Worm (Caenorhabditis elegans): ENCODE results near the gene nhr-110.

The nhr-110 gene

ce11 chrV:1578572-1579230 lies 45.5 kb downstream of the nhr-110 start:
- no peak for TF ChIP-seq sem-2 (GFP tag; optimal IDR thresholded peaks at IDR 0.05)
- no peak for TF ChIP-seq ceh-43 (GFP tag; optimal IDR thresholded peaks at IDR 0.05)
- TF ChIP-seq nhr-2 (tag; optimal IDR thresholded peaks at IDR 0.05) = peak; percentile 88
- TF ChIP-seq mep-1 (tag; optimal IDR thresholded peaks at IDR 0.05) = no peak
- peak; percentile 87 for TF ChIP-seq zip-8 (tag; optimal IDR thresholded peaks at IDR 0.05)
- no peak for TF ChIP-seq snpc-4 (tag; optimal IDR thresholded peaks at IDR 0.05)
- no peak for TF ChIP-seq ceh-83 (GFP tag; optimal IDR thresholded peaks at IDR 0.05)
- TF ChIP-seq nhr-28 (tag; optimal IDR thresholded peaks at IDR 0.05) = no peak
- no peak for TF ChIP-seq unc-39 (tag; optimal IDR thresholded peaks at IDR 0.05)
- no peak for TF ChIP-seq lin-32 (GFP tag; optimal IDR thresholded peaks at IDR 0.05)
- TF ChIP-seq flh-1 (GFP tag; optimal IDR thresholded peaks at IDR 0.05) = no peak
- no peak for TF ChIP-seq unc-120 (tag; optimal IDR thresholded peaks at IDR 0.05; ENCODE audit: poor library complexity, severe bottlenecking)
- TF ChIP-seq sptf-1 (tag; optimal IDR thresholded peaks at IDR 0.05) = no peak
- no peak for TF ChIP-seq nhr-76 (tag; optimal IDR thresholded peaks at IDR 0.05)
- no peak for TF ChIP-seq blmp-1 (tag; optimal IDR thresholded peaks at IDR 0.05)
- no peak for TF ChIP-seq unc-62 (GFP tag; optimal IDR thresholded peaks at IDR 0.05)
- no peak for TF ChIP-seq mls-2 (tag; optimal IDR thresholded peaks at IDR 0.05)
- no peak for TF ChIP-seq elt-3 (tag; optimal IDR thresholded peaks at IDR 0.05)
- peak; percentile 26 for TF ChIP-seq cnd-1 (tag; optimal IDR thresholded peaks at IDR 0.05)
- TF ChIP-seq tbx-8 (GFP tag; optimal IDR thresholded peaks at IDR 0.05) = no peak
- TF ChIP-seq ztf-11 (tag; optimal IDR thresholded peaks at IDR 0.05) = peak; percentile 34
- TF ChIP-seq mab-5 (tag; optimal IDR thresholded peaks at IDR 0.05) = no peak
- no peak for TF ChIP-seq pha-4 (tag; optimal IDR thresholded peaks at IDR 0.05)
- TF ChIP-seq nhr-12 (tag; optimal IDR thresholded peaks at IDR 0.05) = no peak
- TF ChIP-seq M03D4.4 (tag; optimal IDR thresholded peaks at IDR 0.05) = peak; percentile 23
- peak; percentile 65 for TF ChIP-seq ham-2 (GFP tag; optimal IDR thresholded peaks at IDR 0.05)
- no peak for TF ChIP-seq bed-3 (GFP tag; optimal IDR thresholded peaks at IDR 0.05)
- no peak for TF ChIP-seq elt-1 (tag; optimal IDR thresholded peaks at IDR 0.05; ENCODE audit: borderline replicate concordance, insufficient read depth)

DNA sequence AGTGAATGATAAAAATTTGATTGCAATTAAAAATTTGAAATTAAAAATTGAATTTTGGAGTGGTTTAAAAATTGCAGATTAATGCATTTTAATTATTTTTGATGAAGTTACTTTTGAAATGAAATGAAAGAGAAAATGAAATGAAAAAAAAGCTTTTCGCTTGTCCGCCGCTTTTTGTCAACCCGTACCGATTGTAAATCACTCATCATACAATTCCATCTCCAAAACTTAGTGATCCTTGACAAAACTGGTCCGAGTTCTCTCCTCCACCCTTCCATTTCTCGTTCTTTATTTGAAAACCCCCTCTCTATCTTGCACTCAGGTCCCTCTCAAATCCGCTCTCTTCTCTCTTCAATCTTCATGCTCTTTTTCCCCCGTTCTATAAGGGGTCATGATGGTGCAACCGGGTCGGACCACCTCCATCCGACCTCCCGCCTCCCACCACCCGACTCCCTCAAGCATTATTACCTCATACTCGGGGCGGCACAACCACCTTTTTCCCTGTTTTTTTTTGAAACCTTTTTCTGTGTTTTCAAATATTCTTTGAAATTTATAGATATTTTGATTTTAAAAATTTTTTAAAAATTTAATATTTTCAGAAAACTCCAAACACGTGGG lies 47.0 kb downstream of the nhr-110 start:
- peak; percentile 24 for TF ChIP-seq ceh-43 (GFP tag; optimal IDR thresholded peaks at IDR 0.05)
- TF ChIP-seq nhr-2 (tag; optimal IDR thresholded peaks at IDR 0.05) = peak; percentile 72
- no peak for TF ChIP-seq sptf-1 (tag; optimal IDR thresholded peaks at IDR 0.05)
- peak; percentile 49 for TF ChIP-seq M03D4.4 (tag; optimal IDR thresholded peaks at IDR 0.05)
- TF ChIP-seq ceh-83 (GFP tag; optimal IDR thresholded peaks at IDR 0.05) = peak; percentile 32

- TF ChIP-seq cnd-1 (tag; optimal IDR thresholded peaks at IDR 0.05) = peak; percentile 91
- peak; percentile 98 for TF ChIP-seq hlh-1 (tag; optimal IDR thresholded peaks at IDR 0.05)
- peak; percentile 46 for TF ChIP-seq unc-120 (tag; optimal IDR thresholded peaks at IDR 0.05; ENCODE audit: poor library complexity, severe bottlenecking)
- TF ChIP-seq elt-3 (tag; optimal IDR thresholded peaks at IDR 0.05) = no peak
- TF ChIP-seq M03D4.4 (tag; optimal IDR thresholded peaks at IDR 0.05) = peak; percentile 44
- TF ChIP-seq mep-1 (tag; optimal IDR thresholded peaks at IDR 0.05) = peak; percentile 37
- TF ChIP-seq lin-32 (GFP tag; optimal IDR thresholded peaks at IDR 0.05) = peak; percentile 52
- peak; percentile 36 for TF ChIP-seq lin-13 (tag; optimal IDR thresholded peaks at IDR 0.05)
- peak; percentile 86 for TF ChIP-seq unc-62 (GFP tag; optimal IDR thresholded peaks at IDR 0.05)
- TF ChIP-seq ceh-43 (GFP tag; optimal IDR thresholded peaks at IDR 0.05) = no peak
- no peak for TF ChIP-seq nhr-2 (tag; optimal IDR thresholded peaks at IDR 0.05)
- TF ChIP-seq zip-8 (tag; optimal IDR thresholded peaks at IDR 0.05) = no peak
- TF ChIP-seq mab-5 (tag; optimal IDR thresholded peaks at IDR 0.05) = peak; percentile 8
Measured at ce11 chrV:1575493-1576084, 48.7 kb downstream of the nhr-110 start.

DNA sequence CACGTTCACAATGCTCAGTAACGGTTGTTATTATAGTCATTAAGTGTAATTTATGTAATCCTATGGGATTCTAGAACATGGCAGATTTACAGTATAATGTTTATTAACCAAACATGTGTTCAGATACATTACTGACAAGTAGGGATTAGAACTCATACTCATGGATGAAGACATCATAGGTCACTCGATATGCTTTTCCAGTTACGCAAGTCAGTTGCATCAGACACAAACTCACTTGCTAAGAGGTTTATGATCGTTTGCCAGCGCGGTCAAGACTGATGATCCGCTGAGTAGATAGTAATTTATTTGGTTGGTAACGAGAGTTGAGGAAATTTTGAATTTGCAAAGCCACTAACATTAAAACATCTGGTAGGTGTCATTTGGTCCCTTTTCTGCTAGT lies 49.6 kb downstream of the nhr-110 start:
- TF ChIP-seq nhr-2 (tag; optimal IDR thresholded peaks at IDR 0.05) = peak; percentile 91
- no peak for TF ChIP-seq ham-2 (GFP tag; optimal IDR thresholded peaks at IDR 0.05)
- TF ChIP-seq lin-13 (tag; optimal IDR thresholded peaks at IDR 0.05) = no peak
- TF ChIP-seq flh-1 (GFP tag; optimal IDR thresholded peaks at IDR 0.05) = no peak
- no peak for TF ChIP-seq nhr-28 (tag; optimal IDR thresholded peaks at IDR 0.05)
- TF ChIP-seq nhr-76 (tag; optimal IDR thresholded peaks at IDR 0.05) = no peak
- peak; percentile 57 for TF ChIP-seq zip-8 (tag; optimal IDR thresholded peaks at IDR 0.05)
- TF ChIP-seq blmp-1 (tag; optimal IDR thresholded peaks at IDR 0.05) = no peak
- TF ChIP-seq lsy-2 (tag; optimal IDR thresholded peaks at IDR 0.05) = no peak
- no peak for TF ChIP-seq nhr-237 (tag; optimal IDR thresholded peaks at IDR 0.05)
- TF ChIP-seq pha-4 (tag; optimal IDR thresholded peaks at IDR 0.05) = no peak

Data from whole organism, mixed stage, embryonic.